Worm (Caenorhabditis elegans) whole organism, young adult: Measurements from ENCODE around the gene C42C1.8.

Experiments used
- Y56A3A.18 ChIP-seq: fragments of 200-800 bp; sonication (Bioruptor generic); IDR thresholded peaks from 2 replicates; pipeline ENCODE4 v1.3.6; 2022; ENCODE audit warnings: missing genetic modification reagents, missing genetic modification characterization, missing compliant biosample characterization
- die-1 ChIP-seq: sonication (generic microtip); optimal IDR thresholded peaks from 2 replicates; lab custom pipeline; 2016; ENCODE audit warnings: missing genotype, mild to moderate bottlenecking, missing genetic modification characterization, missing compliant biosample characterization
- hmg-20 ChIP-seq: fragments of 200-800 bp; sonication (Bioruptor generic); IDR thresholded peaks from 2 replicates; pipeline ENCODE4 v1.3.6; 2022; ENCODE audit warnings: missing genetic modification reagents, missing genetic modification characterization, missing compliant biosample characterization
- pha-4 ChIP-seq: fragments of 150-350 bp; sonication (generic microtip); optimal IDR thresholded peaks from 2 replicates; lab custom pipeline; 2014; ENCODE audit warnings: missing biosample characterization, missing genetic modification reagents, missing genetic modification characterization

ce11 chrIV:12244706-12245105 is 46.1 kb upstream of the C42C1.8 start, which contains the start of gene sre-15:
- TF ChIP-seq pha-4 (no peak), Y56A3A.18 (no peak), die-1 (tag; lab: Kevin White, UChicago) (no peak), hmg-20 (GFP tag; lab: Robert Waterston, UW) (no peak)
